Fruit fly (Drosophila melanogaster) whole organism, embryonic: ENCODE measurements around the gene RpL34b.

ENCODE experiments used
- Blimp-1 ChIP-seq: fragments of 200-800 bp; sonication (Bioruptor generic); optimal IDR thresholded peaks from 3 replicates; lab custom pipeline; 2018; ENCODE audit warnings: missing biosample characterization, missing genetic modification characterization, mild to moderate bottlenecking, moderate library complexity, missing genetic modification reagents
- CG10979 ChIP-seq: fragments of 200-800 bp; sonication (Bioruptor generic); optimal IDR thresholded peaks from 2 replicates; lab custom pipeline; 2018; ENCODE audit warnings: missing biosample characterization, mild to moderate bottlenecking, missing genetic modification characterization, moderate library complexity
- CG11695 ChIP-seq: fragments of 200-800 bp; sonication (Bioruptor generic); IDR thresholded peaks from 3 replicates; pipeline ENCODE4 v1.3.6; 2022; ENCODE audit warnings: missing biosample characterization, missing genetic modification characterization
- CG12155 ChIP-seq: fragments of 200-800 bp; sonication (Bioruptor generic); optimal IDR thresholded peaks from 3 replicates; lab custom pipeline; 2016; ENCODE audit warnings: missing biosample characterization, missing genetic modification characterization
- CG1233 ChIP-seq: fragments of 200-800 bp; sonication (Bioruptor generic); optimal IDR thresholded peaks from 4 replicates; lab custom pipeline; 2018; ENCODE audit warnings: missing biosample characterization, mild to moderate bottlenecking, missing genetic modification characterization
- CG13894 ChIP-seq: fragments of 200-800 bp; sonication (Bioruptor generic); optimal IDR thresholded peaks from 3 replicates; lab custom pipeline; 2018; ENCODE audit warnings: missing biosample characterization, mild to moderate bottlenecking, missing genetic modification characterization, moderate library complexity
- CG14710 ChIP-seq: fragments of 200-800 bp; sonication (Bioruptor generic); optimal IDR thresholded peaks from 3 replicates; lab custom pipeline; 2019; ENCODE audit warnings: missing biosample characterization, mild to moderate bottlenecking, missing genetic modification characterization, moderate library complexity
- CG15696 ChIP-seq: fragments of 200-800 bp; sonication (Bioruptor generic); optimal IDR thresholded peaks from 2 replicates; lab custom pipeline; 2019; ENCODE audit warnings: missing biosample characterization, mild to moderate bottlenecking, missing genetic modification characterization, moderate library complexity
- CG1602 ChIP-seq: fragments of 200-800 bp; sonication (Bioruptor generic); optimal IDR thresholded peaks from 3 replicates; lab custom pipeline; 2016; ENCODE audit warnings: missing biosample characterization, missing genetic modification characterization
- CG16779 ChIP-seq: fragments of 200-800 bp; sonication (Bioruptor generic); IDR thresholded peaks from 2 replicates; pipeline ENCODE4 v1.3.6; 2022; ENCODE audit warnings: missing biosample characterization, missing genetic modification characterization
- CG16863 ChIP-seq: fragments of 200-800 bp; sonication (Bioruptor generic); optimal IDR thresholded peaks from 3 replicates; lab custom pipeline; 2016; ENCODE audit warnings: missing biosample characterization, missing genetic modification characterization
- CG17361 ChIP-seq: fragments of 200-800 bp; sonication (Bioruptor generic); IDR thresholded peaks from 3 replicates; pipeline ENCODE4 v1.3.6; 2022; ENCODE audit warnings: missing biosample characterization, missing genetic modification characterization
- CG17912 ChIP-seq: fragments of 200-800 bp; sonication (Bioruptor generic); optimal IDR thresholded peaks from 2 replicates; lab custom pipeline; 2018; ENCODE audit warnings: missing biosample characterization, mild to moderate bottlenecking, missing genetic modification characterization
- CG2199 ChIP-seq: fragments of 200-800 bp; sonication (Bioruptor generic); IDR thresholded peaks from 3 replicates; pipeline ENCODE4 v1.3.6; 2022; ENCODE audit warnings: missing biosample characterization, missing genetic modification characterization
- CG30403 ChIP-seq: fragments of 200-800 bp; sonication (Bioruptor generic); optimal IDR thresholded peaks from 3 replicates; lab custom pipeline; 2016; ENCODE audit warnings: missing biosample characterization, missing genetic modification characterization
- CG4424 ChIP-seq: fragments of 200-800 bp; sonication (Bioruptor generic); optimal IDR thresholded peaks from 3 replicates; lab custom pipeline; 2016; ENCODE audit warnings: missing biosample characterization, missing genetic modification characterization
- CG4820 ChIP-seq: fragments of 200-800 bp; sonication (Bioruptor generic); optimal IDR thresholded peaks from 3 replicates; lab custom pipeline; 2016; ENCODE audit warnings: missing biosample characterization, missing genetic modification characterization
- CG9797 ChIP-seq: fragments of 200-800 bp; sonication (Bioruptor generic); optimal IDR thresholded peaks from 3 replicates; lab custom pipeline; 2018; ENCODE audit warnings: missing biosample characterization, mild to moderate bottlenecking, missing genetic modification characterization
- Doc2 ChIP-seq: fragments of 200-800 bp; sonication (Bioruptor generic); IDR thresholded peaks from 2 replicates; pipeline ENCODE4 v1.3.6; 2022; ENCODE audit warnings: missing biosample characterization, missing genetic modification characterization
- Drgx ChIP-seq: fragments of 200-800 bp; sonication (Bioruptor generic); IDR thresholded peaks from 2 replicates; pipeline ENCODE4 v1.3.6; 2022; ENCODE audit warnings: missing biosample characterization, missing genetic modification characterization
- Fer2 ChIP-seq: fragments of 200-800 bp; sonication (Bioruptor generic); optimal IDR thresholded peaks from 2 replicates; lab custom pipeline; 2018; ENCODE audit warnings: missing biosample characterization, mild to moderate bottlenecking, missing genetic modification characterization, moderate library complexity
- Fer3 ChIP-seq: fragments of 200-800 bp; sonication (Bioruptor generic); optimal IDR thresholded peaks from 2 replicates; lab custom pipeline; 2018; ENCODE audit warnings: missing biosample characterization, mild to moderate bottlenecking, missing genetic modification characterization, moderate library complexity
- H15 ChIP-seq: fragments of 200-800 bp; sonication (Bioruptor generic); IDR thresholded peaks from 3 replicates; pipeline ENCODE4 v1.3.6; 2022; ENCODE audit warnings: missing biosample characterization, missing genetic modification characterization
- Hmx ChIP-seq: fragments of 200-800 bp; sonication (Bioruptor generic); optimal IDR thresholded peaks from 2 replicates; lab custom pipeline; 2016; ENCODE audit warnings: missing biosample characterization, missing genetic modification characterization
- Hsf ChIP-seq: fragments of 200-800 bp; sonication (Bioruptor generic); optimal IDR thresholded peaks from 3 replicates; lab custom pipeline; 2016; ENCODE audit warnings: missing biosample characterization, missing genetic modification characterization
- Lhr ChIP-seq: fragments of 200-800 bp; sonication (Bioruptor generic); optimal IDR thresholded peaks from 3 replicates; lab custom pipeline; 2017; ENCODE audit warnings: mild to moderate bottlenecking, missing biosample characterization, missing genetic modification reagents, missing genetic modification characterization
- MBD-R2 ChIP-seq: fragments of 200-800 bp; sonication (Bioruptor generic); IDR thresholded peaks from 2 replicates; pipeline ENCODE4 v1.3.6; 2022; ENCODE audit warnings: missing biosample characterization, missing genetic modification characterization
- Max ChIP-seq: fragments of 200-800 bp; sonication (Bioruptor generic); optimal IDR thresholded peaks from 2 replicates; lab custom pipeline; 2016; ENCODE audit warnings: missing biosample characterization, mild to moderate bottlenecking, missing genetic modification characterization
- NFAT ChIP-seq: fragments of 200-800 bp; sonication (Bioruptor generic); IDR thresholded peaks from 2 replicates; pipeline ENCODE4 v1.3.6; 2022; ENCODE audit warnings: missing biosample characterization, missing genetic modification characterization
- Nf-YB ChIP-seq: fragments of 200-800 bp; sonication (Bioruptor generic); optimal IDR thresholded peaks from 3 replicates; lab custom pipeline; 2019; ENCODE audit warnings: missing biosample characterization, mild to moderate bottlenecking, missing genetic modification characterization, moderate library complexity
- Scr ChIP-seq: fragments of 200-800 bp; sonication (Bioruptor generic); IDR thresholded peaks from 2 replicates; pipeline ENCODE4 v1.3.6; 2022; ENCODE audit warnings: missing biosample characterization, missing genetic modification characterization; ENCODE audit not compliant: partially characterized antibody
- Sry-β ChIP-seq: fragments of 200-800 bp; sonication (Bioruptor generic); optimal IDR thresholded peaks from 2 replicates; lab custom pipeline; 2018; ENCODE audit warnings: missing biosample characterization, mild to moderate bottlenecking, missing genetic modification characterization, moderate library complexity
- ac ChIP-seq: fragments of 200-800 bp; sonication (Bioruptor generic); optimal IDR thresholded peaks from 3 replicates; lab custom pipeline; 2017; ENCODE audit warnings: missing biosample characterization, mild to moderate bottlenecking, missing genetic modification characterization
- ci ChIP-seq: fragments of 200-800 bp; sonication (Bioruptor generic); IDR thresholded peaks from 3 replicates; pipeline ENCODE4 v1.3.6; 2022; ENCODE audit warnings: missing biosample characterization, missing genetic modification characterization
- disco-r ChIP-seq: fragments of 200-800 bp; sonication (Bioruptor generic); optimal IDR thresholded peaks from 2 replicates; lab custom pipeline; 2016; ENCODE audit warnings: missing biosample characterization, missing genetic modification characterization
- dmrt99B ChIP-seq: fragments of 200-800 bp; sonication (Bioruptor generic); optimal IDR thresholded peaks from 2 replicates; lab custom pipeline; 2018; ENCODE audit warnings: missing biosample characterization, mild to moderate bottlenecking, missing genetic modification characterization, moderate library complexity
- emc ChIP-seq: fragments of 200-800 bp; sonication (Bioruptor generic); optimal IDR thresholded peaks from 2 replicates; lab custom pipeline; 2016; ENCODE audit warnings: missing biosample characterization, missing genetic modification characterization
- esg ChIP-seq: fragments of 200-800 bp; sonication (Bioruptor generic); conservative IDR thresholded peaks from 2 replicates; pipeline ENCODE4 v1.3.6; 2022; ENCODE audit warnings: missing biosample characterization, missing genetic modification characterization
- fd102C ChIP-seq: fragments of 200-800 bp; sonication (Bioruptor generic); optimal IDR thresholded peaks from 2 replicates; lab custom pipeline; 2018; ENCODE audit warnings: missing biosample characterization, mild to moderate bottlenecking, missing genetic modification characterization, moderate library complexity
- ftz-f1 ChIP-seq: fragments of 200-800 bp; sonication (Bioruptor generic); optimal IDR thresholded peaks from 2 replicates; lab custom pipeline; 2016; ENCODE audit warnings: missing biosample characterization, missing genetic modification characterization
- gcm ChIP-seq: fragments of 200-800 bp; sonication (Bioruptor generic); optimal IDR thresholded peaks from 2 replicates; lab custom pipeline; 2019; ENCODE audit warnings: missing biosample characterization, mild to moderate bottlenecking, missing genetic modification characterization, moderate library complexity
- gsb ChIP-seq: fragments of 200-800 bp; sonication (Bioruptor generic); IDR thresholded peaks from 2 replicates; pipeline ENCODE4 v1.3.6; 2022; ENCODE audit warnings: missing biosample characterization, missing genetic modification characterization
- nmo ChIP-seq: fragments of 200-800 bp; sonication (Bioruptor generic); optimal IDR thresholded peaks from 2 replicates; lab custom pipeline; 2018; ENCODE audit warnings: missing biosample characterization, mild to moderate bottlenecking, missing genetic modification characterization, moderate library complexity
- p53 ChIP-seq: fragments of 200-800 bp; sonication (Bioruptor generic); optimal IDR thresholded peaks from 2 replicates; lab custom pipeline; 2016; ENCODE audit warnings: missing biosample characterization, missing genetic modification characterization
- pho ChIP-seq: fragments of 200-800 bp; sonication (Bioruptor generic); optimal IDR thresholded peaks from 2 replicates; lab custom pipeline; 2016; ENCODE audit warnings: missing biosample characterization, missing genetic modification characterization
- repo ChIP-seq: fragments of 200-800 bp; sonication (Bioruptor generic); optimal IDR thresholded peaks from 2 replicates; lab custom pipeline; 2016; ENCODE audit warnings: missing biosample characterization, missing genetic modification characterization
- row ChIP-seq: fragments of 200-800 bp; sonication (Bioruptor generic); IDR thresholded peaks from 3 replicates; pipeline ENCODE4 v1.3.6; 2022; ENCODE audit warnings: missing biosample characterization, missing genetic modification characterization
- shn ChIP-seq: fragments of 200-800 bp; sonication (Bioruptor generic); optimal IDR thresholded peaks from 3 replicates; lab custom pipeline; 2016; ENCODE audit warnings: missing biosample characterization, missing genetic modification characterization
- slp2 ChIP-seq: fragments of 200-800 bp; sonication (Bioruptor generic); optimal IDR thresholded peaks from 2 replicates; lab custom pipeline; 2016; ENCODE audit warnings: missing biosample characterization, missing genetic modification characterization
- z ChIP-seq: fragments of 200-800 bp; sonication (Bioruptor generic); IDR thresholded peaks from 3 replicates; pipeline ENCODE4 v1.3.6; 2022; ENCODE audit warnings: missing biosample characterization, missing genetic modification characterization
- zen2 ChIP-seq: fragments of 200-800 bp; sonication (Bioruptor generic); IDR thresholded peaks from 3 replicates; pipeline ENCODE4 v1.3.6; 2022; ENCODE audit warnings: missing biosample characterization, missing genetic modification characterization; ENCODE audit not compliant: partially characterized antibody

Gene RpL34b

DNA sequence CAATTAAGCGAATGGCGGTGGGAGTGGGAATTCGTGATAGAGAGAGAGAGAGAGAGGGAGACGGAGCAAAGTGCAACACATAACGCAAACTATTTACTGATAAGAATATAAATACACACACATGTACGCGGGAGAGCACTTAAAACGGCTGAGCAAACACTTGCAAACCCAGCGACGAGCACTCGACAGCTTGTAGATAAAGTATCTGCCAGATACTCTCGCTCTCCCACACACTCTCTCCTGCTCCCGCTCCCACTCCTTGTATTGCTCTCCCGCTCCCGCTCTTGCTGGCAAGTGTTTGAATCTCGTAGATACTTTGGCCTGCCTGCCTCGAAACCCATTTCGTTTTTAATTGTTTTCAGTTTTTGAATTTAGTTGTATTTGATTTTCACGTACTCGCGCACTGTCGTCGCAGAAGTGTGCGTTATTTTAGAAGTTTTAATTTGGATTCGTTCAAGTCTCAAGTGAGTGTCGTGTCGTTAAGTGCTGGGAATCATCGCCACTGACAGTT, 27.2 kb upstream of the RpL34b start (continued):
- TF ChIP-seq Sry-β (no peak), ac (GFP tag; lab: Kevin White, UChicago) (peak; percentile 8), CG11695 (GFP tag; lab: Robert Waterston, UW) (peak; percentile 49; the same call in 1 of the 3 replicates), z (GFP tag; lab: Robert Waterston, UW) (peak; percentile 63; the same call in 2 of the 3 replicates), CG13894 (peak; percentile 2), Doc2 (GFP tag; lab: Robert Waterston, UW) (no peak), CG4820 (no peak), zen2 (GFP tag; lab: Robert Waterston, UW) (peak; percentile 47), disco-r (GFP tag; lab: Kevin White, UChicago) (no peak), emc (GFP tag; lab: Kevin White, UChicago) (no peak), CG2199 (GFP tag; lab: Robert Waterston, UW) (peak; percentile 25; the same call in 1 of the 3 replicates), Nf-YB (GFP tag; lab: Kevin White, UChicago) (peak; percentile 22), row (GFP tag; lab: Robert Waterston, UW) (no peak), CG9797 (GFP tag; lab: Kevin White, UChicago) (no peak), Drgx (GFP tag; lab: Robert Waterston, UW) (peak; percentile 62), fd102C (no peak), Max (GFP tag; lab: Kevin White, UChicago) (no peak), Fer3 (tag; lab: Kevin White, UChicago) (peak; percentile 7), CG12155 (GFP tag; lab: Kevin White, UChicago) (no peak), Fer2 (tag; lab: Kevin White, UChicago) (no peak), CG4424 (no peak), CG17361 (GFP tag; lab: Robert Waterston, UW) (no peak), CG17912 (GFP tag; lab: Kevin White, UChicago) (peak; percentile 18), p53 (GFP tag; lab: Kevin White, UChicago) (no peak), CG15696 (peak; percentile 20), gcm (GFP tag; lab: Kevin White, UChicago) (peak; percentile 46), slp2 (GFP tag; lab: Kevin White, UChicago) (no peak), gsb (peak; percentile 6; the same call in 1 of the 2 replicates), Hsf (GFP tag; lab: Kevin White, UChicago) (no peak), CG16779 (GFP tag; lab: Robert Waterston, UW) (0 out of 2 replicates have a peak, but pooled peaks have one; percentile 30), MBD-R2 (peak; percentile 23; the same call in 1 of the 2 replicates), shn (no peak), CG16863 (GFP tag; lab: Kevin White, UChicago) (no peak), esg (GFP tag; lab: Robert Waterston, UW) (no peak), ci (GFP tag; lab: Robert Waterston, UW) (peak; percentile 81), ftz-f1 (GFP tag; lab: Kevin White, UChicago) (peak; percentile 32), nmo (GFP tag; lab: Kevin White, UChicago) (no peak), Scr (peak; percentile 41; the same call in 1 of the 2 replicates), CG1233 (GFP tag; lab: Kevin White, UChicago) (no peak), CG1602 (no peak), CG30403 (no peak), NFAT (GFP tag; lab: Robert Waterston, UW) (no peak), Hmx (GFP tag; lab: Kevin White, UChicago) (no peak), CG14710 (tag; lab: Kevin White, UChicago) (no peak), repo (no peak), H15 (GFP tag; lab: Robert Waterston, UW) (no peak), Blimp-1 (GFP tag; lab: Kevin White, UChicago) (no peak), dmrt99B (tag; lab: Kevin White, UChicago) (peak; percentile 29), CG10979 (tag; lab: Kevin White, UChicago) (no peak), Lhr (GFP tag; lab: Kevin White, UChicago) (no peak), pho (no peak)
